Worm (Caenorhabditis elegans) whole organism, late embryonic: ENCODE results near the gene set-13.
A peak's percentile ranks its signal among the peaks of the same experiment; 100 is the strongest.

Experiments used
- C38D4.7 ChIP-seq: fragments of 200-800 bp; sonication (Bioruptor generic); optimal IDR thresholded peaks from 2 replicates; lab custom pipeline; 2018; ENCODE audit warnings: mild to moderate bottlenecking, missing genetic modification characterization, moderate library complexity, missing compliant biosample characterization
- F13H6.1 ChIP-seq: sonication (generic microtip); optimal IDR thresholded peaks from 2 replicates; lab custom pipeline; 2016; ENCODE audit warnings: missing genetic modification characterization, missing compliant biosample characterization
- K02D7.2 ChIP-seq: sonication (generic microtip); optimal IDR thresholded peaks from 2 replicates; lab custom pipeline; 2017; ENCODE audit warnings: mild to moderate bottlenecking, missing genetic modification characterization, missing compliant biosample characterization
- T23F11.4 ChIP-seq: fragments of 200-800 bp; sonication (Bioruptor generic); optimal IDR thresholded peaks from 2 replicates; lab custom pipeline; 2018; ENCODE audit warnings: mild to moderate bottlenecking, missing genetic modification characterization, missing compliant biosample characterization
- Y22D7AL.16 ChIP-seq: sonication (generic microtip); optimal IDR thresholded peaks from 2 replicates; lab custom pipeline; 2016; ENCODE audit warnings: missing genetic modification characterization, missing compliant biosample characterization
- ama-1 ChIP-seq: fragments of 150-350 bp; optimal IDR thresholded peaks from 2 replicates; lab custom pipeline; 2014
- ceh-18 ChIP-seq: sonication (generic microtip); optimal IDR thresholded peaks from 2 replicates; lab custom pipeline; 2016; ENCODE audit warnings: missing genetic modification characterization, missing compliant biosample characterization
- ceh-2 ChIP-seq: sonication (generic microtip); optimal IDR thresholded peaks from 2 replicates; lab custom pipeline; 2016; ENCODE audit warnings: missing genotype, missing genetic modification characterization, missing compliant biosample characterization
- ceh-30 ChIP-seq: fragments of 150-350 bp; optimal IDR thresholded peaks from 2 replicates; lab custom pipeline; 2014; ENCODE audit warnings: missing biosample characterization, missing genetic modification characterization
- ceh-31 ChIP-seq: sonication (generic microtip); optimal IDR thresholded peaks from 2 replicates; lab custom pipeline; 2016; ENCODE audit warnings: missing genetic modification characterization, missing compliant biosample characterization
- ceh-34 ChIP-seq: sonication (generic microtip); optimal IDR thresholded peaks from 2 replicates; lab custom pipeline; 2016; ENCODE audit warnings: mild to moderate bottlenecking, missing genetic modification characterization, missing compliant biosample characterization
- ceh-45 ChIP-seq: fragments of 200-800 bp; sonication (Bioruptor generic); IDR thresholded peaks from 2 replicates; pipeline ENCODE4 v1.3.6; 2022; ENCODE audit warnings: missing genetic modification reagents, missing genetic modification characterization, missing compliant biosample characterization
- ceh-9 ChIP-seq: sonication (generic microtip); optimal IDR thresholded peaks from 2 replicates; lab custom pipeline; 2016; ENCODE audit warnings: mild to moderate bottlenecking, missing genetic modification characterization, inconsistent platforms, missing compliant biosample characterization
- dve-1 ChIP-seq: sonication (generic microtip); optimal IDR thresholded peaks from 2 replicates; lab custom pipeline; 2017; ENCODE audit warnings: antibody characterized with exemption, mild to moderate bottlenecking, missing genetic modification characterization, missing compliant biosample characterization
- elt-2 ChIP-seq: sonication (generic microtip); optimal IDR thresholded peaks from 2 replicates; lab custom pipeline; 2016; ENCODE audit warnings: missing genetic modification reagents, missing genetic modification characterization, missing compliant biosample characterization
- elt-4 ChIP-seq: sonication (generic microtip); optimal IDR thresholded peaks from 2 replicates; lab custom pipeline; 2016; ENCODE audit warnings: missing genetic modification characterization, missing compliant biosample characterization
- eyg-1 ChIP-seq: sonication (generic microtip); optimal IDR thresholded peaks from 2 replicates; lab custom pipeline; 2016; ENCODE audit warnings: missing genotype, missing genetic modification characterization, missing compliant biosample characterization
- hlh-13 ChIP-seq: fragments of 200-800 bp; sonication (Bioruptor generic); optimal IDR thresholded peaks from 2 replicates; lab custom pipeline; 2018; ENCODE audit warnings: mild to moderate bottlenecking, missing genetic modification characterization, missing compliant biosample characterization
- hlh-30 ChIP-seq: sonication (generic microtip); optimal IDR thresholded peaks from 2 replicates; lab custom pipeline; 2017; ENCODE audit warnings: antibody characterized with exemption, missing genetic modification characterization, missing compliant biosample characterization; ENCODE audit not compliant: insufficient read depth
- hlh-6 ChIP-seq: sonication (generic microtip); optimal IDR thresholded peaks from 2 replicates; lab custom pipeline; 2016; ENCODE audit warnings: missing genotype, missing genetic modification characterization, missing compliant biosample characterization
- madf-2 ChIP-seq: sonication (generic microtip); optimal IDR thresholded peaks from 2 replicates; lab custom pipeline; 2017; ENCODE audit warnings: missing genetic modification characterization, missing compliant biosample characterization
- mec-3 ChIP-seq: sonication (generic microtip); optimal IDR thresholded peaks from 2 replicates; lab custom pipeline; 2016; ENCODE audit warnings: borderline replicate concordance, missing genetic modification characterization, missing compliant biosample characterization
- nhr-11 ChIP-seq: fragments of 150-350 bp; optimal IDR thresholded peaks from 2 replicates; lab custom pipeline; 2014; ENCODE audit warnings: missing biosample characterization, missing genetic modification characterization
- npax-4 ChIP-seq: sonication (generic microtip); optimal IDR thresholded peaks from 2 replicates; lab custom pipeline; 2016; ENCODE audit warnings: missing genetic modification characterization, missing compliant biosample characterization
- pag-3 ChIP-seq: sonication (generic microtip); optimal IDR thresholded peaks from 2 replicates; lab custom pipeline; 2016; ENCODE audit warnings: missing compliant biosample characterization, missing genetic modification characterization, borderline replicate concordance
- pax-1 ChIP-seq: fragments of 150-350 bp; optimal IDR thresholded peaks from 2 replicates; lab custom pipeline; 2014; ENCODE audit warnings: missing biosample characterization, missing genetic modification characterization
- pha-4 ChIP-seq: fragments of 150-350 bp; optimal IDR thresholded peaks from 2 replicates; lab custom pipeline; 2018; ENCODE audit warnings: missing biosample characterization, missing genetic modification reagents, missing genetic modification characterization
- pqm-1 ChIP-seq: sonication (generic microtip); optimal IDR thresholded peaks from 2 replicates; lab custom pipeline; 2016; ENCODE audit warnings: missing genetic modification characterization, missing compliant biosample characterization
- pros-1 ChIP-seq: fragments of 150-350 bp; optimal IDR thresholded peaks from 2 replicates; lab custom pipeline; 2014; ENCODE audit warnings: missing biosample characterization, missing genetic modification reagents, missing genetic modification characterization
- sdc-2 ChIP-seq: sonication (generic microtip); optimal IDR thresholded peaks from 2 replicates; lab custom pipeline; 2016; ENCODE audit warnings: missing genotype, missing genetic modification characterization, missing compliant biosample characterization
- tbx-2 ChIP-seq: sonication (generic microtip); optimal IDR thresholded peaks from 2 replicates; lab custom pipeline; 2016; ENCODE audit warnings: missing genetic modification characterization, missing compliant biosample characterization
- unc-55 ChIP-seq: sonication (generic microtip); optimal IDR thresholded peaks from 2 replicates; lab custom pipeline; 2017; ENCODE audit warnings: missing biosample characterization, missing genetic modification reagents, missing genetic modification characterization
- unc-86 ChIP-seq: sonication (generic microtip); optimal IDR thresholded peaks from 2 replicates; lab custom pipeline; 2016; ENCODE audit warnings: missing genetic modification characterization, missing compliant biosample characterization

Gene set-13

ce11 chrII:2795413-2795812, 21.4 kb upstream of the set-13 start:
- no peak for TF ChIP-seq ceh-9 (tag; lab: Kevin White, UChicago)
- TF ChIP-seq ceh-2 (tag; lab: Kevin White, UChicago) = no peak
- no peak for TF ChIP-seq ceh-45
- TF ChIP-seq ama-1 = no peak
- no peak for TF ChIP-seq sdc-2 (tag; lab: Kevin White, UChicago)
- TF ChIP-seq unc-55 (GFP tag; lab: Kevin White, UChicago) = no peak
- no peak for TF ChIP-seq pax-1 (tag; lab: Kevin White, UChicago)
- TF ChIP-seq hlh-13 = no peak
- TF ChIP-seq mec-3 (tag; lab: Kevin White, UChicago) = no peak

- TF ChIP-seq pros-1 (no peak), eyg-1 (no peak), dve-1 (tag; lab: Kevin White, UChicago) (no peak), ceh-31 (tag; lab: Kevin White, UChicago) (no peak), pqm-1 (tag; lab: Kevin White, UChicago) (no peak), K02D7.2 (tag; lab: Kevin White, UChicago) (no peak), C38D4.7 (no peak)
Measured at ce11 chrII:2796431-2796830, 20.3 kb upstream of the set-13 start.

ce11 chrII:2797951-2798350, 18.8 kb upstream of the set-13 start:
- TF ChIP-seq madf-2 (no peak), hlh-6 (no peak), dve-1 (tag; lab: Kevin White, UChicago) (no peak), pha-4 (tag; lab: Kevin White, UChicago) (no peak), pag-3 (tag; lab: Kevin White, UChicago) (no peak), ceh-31 (tag; lab: Kevin White, UChicago) (no peak), npax-4 (tag; lab: Kevin White, UChicago) (no peak), tbx-2 (tag; lab: Kevin White, UChicago) (no peak), T23F11.4 (GFP tag; lab: Kevin White, UChicago) (no peak), hlh-30 (tag; lab: Kevin White, UChicago) (no peak)

ce11 chrII:2800550-2801233, 16.1 kb upstream of the set-13 start, which contains the start of gene nhr-119:
Gene nhr-119 (minus strand): TSS chrII:2800600.
- TF ChIP-seq elt-4 (tag; lab: Kevin White, UChicago) = no peak
- TF ChIP-seq dve-1 (tag; lab: Kevin White, UChicago) = peak; percentile 38
- peak; percentile 84 for TF ChIP-seq elt-2
- TF ChIP-seq unc-55 (GFP tag; lab: Kevin White, UChicago) = peak; percentile 97
- no peak for TF ChIP-seq ceh-2 (tag; lab: Kevin White, UChicago)
- peak; percentile 47 for TF ChIP-seq ceh-18 (tag; lab: Kevin White, UChicago)
- no peak for TF ChIP-seq hlh-6
- TF ChIP-seq K02D7.2 (tag; lab: Kevin White, UChicago) = no peak
- no peak for TF ChIP-seq F13H6.1 (tag; lab: Kevin White, UChicago)
- no peak for TF ChIP-seq unc-86
- TF ChIP-seq pqm-1 (tag; lab: Kevin White, UChicago) = peak; percentile 17
- TF ChIP-seq, all 69 proteins: peak for 5

ce11 chrII:2801764-2802163, 15.0 kb upstream of the set-13 start:
- TF ChIP-seq nhr-11 (tag; lab: Kevin White, UChicago) (no peak), ceh-9 (tag; lab: Kevin White, UChicago) (no peak), pha-4 (tag; lab: Kevin White, UChicago) (no peak), ceh-45 (no peak), ceh-34 (tag; lab: Kevin White, UChicago) (no peak), ceh-30 (tag; lab: Kevin White, UChicago) (no peak), Y22D7AL.16 (tag; lab: Kevin White, UChicago) (no peak)
- TF ChIP-seq, all 69 proteins: peak for 0
